Fruit fly (Drosophila melanogaster) whole organism, embryonic: ENCODE data around the gene arg.

Experiments used
- ATbp ChIP-seq: fragments of 200-800 bp; sonication (Bioruptor generic); optimal IDR thresholded peaks from 2 replicates; lab custom pipeline; 2017; ENCODE audit warnings: missing biosample characterization, mild to moderate bottlenecking, missing genetic modification characterization, missing genetic modification reagents
- BtbVII ChIP-seq: fragments of 200-800 bp; sonication (Bioruptor generic); optimal IDR thresholded peaks from 3 replicates; lab custom pipeline; 2017; ENCODE audit warnings: missing biosample characterization, mild to moderate bottlenecking, missing genetic modification characterization
- CG12659 ChIP-seq: fragments of 200-800 bp; sonication (Bioruptor generic); optimal IDR thresholded peaks from 3 replicates; lab custom pipeline; 2017; ENCODE audit warnings: mild to moderate bottlenecking, missing biosample characterization, missing genetic modification reagents, missing genetic modification characterization
- CG12744 ChIP-seq: fragments of 200-800 bp; sonication (Bioruptor generic); optimal IDR thresholded peaks from 2 replicates; lab custom pipeline; 2016; ENCODE audit warnings: missing biosample characterization, missing genetic modification characterization
- CG13296 ChIP-seq: fragments of 200-800 bp; sonication (Bioruptor generic); optimal IDR thresholded peaks from 3 replicates; lab custom pipeline; 2018; ENCODE audit warnings: missing biosample characterization, mild to moderate bottlenecking, missing genetic modification characterization
- CG17361 ChIP-seq: fragments of 200-800 bp; sonication (Bioruptor generic); IDR thresholded peaks from 3 replicates; pipeline ENCODE4 v1.3.6; 2022; ENCODE audit warnings: missing biosample characterization, missing genetic modification characterization
- CG17385 ChIP-seq: fragments of 200-800 bp; sonication (Bioruptor generic); optimal IDR thresholded peaks from 3 replicates; lab custom pipeline; 2018; ENCODE audit warnings: missing biosample characterization, mild to moderate bottlenecking, missing genetic modification characterization
- CG17568 ChIP-seq: fragments of 200-800 bp; sonication (Bioruptor generic); optimal IDR thresholded peaks from 2 replicates; lab custom pipeline; 2018; ENCODE audit warnings: missing biosample characterization, mild to moderate bottlenecking, missing genetic modification characterization, moderate library complexity
- CG17829 ChIP-seq: fragments of 200-800 bp; optimal IDR thresholded peaks from 2 replicates; lab custom pipeline; 2019; ENCODE audit warnings: missing biosample characterization, mild to moderate bottlenecking, missing genetic modification characterization, moderate library complexity
- CG1792 ChIP-seq: fragments of 200-800 bp; sonication (Bioruptor generic); optimal IDR thresholded peaks from 2 replicates; lab custom pipeline; 2016; ENCODE audit warnings: missing biosample characterization, missing genetic modification characterization
- CG2116 ChIP-seq: fragments of 200-800 bp; sonication (Bioruptor generic); optimal IDR thresholded peaks from 3 replicates; lab custom pipeline; 2018; ENCODE audit warnings: missing biosample characterization, mild to moderate bottlenecking, missing genetic modification characterization
- CG3281 ChIP-seq: fragments of 200-800 bp; sonication (Bioruptor generic); optimal IDR thresholded peaks from 3 replicates; lab custom pipeline; 2017; ENCODE audit warnings: missing biosample characterization, mild to moderate bottlenecking, missing genetic modification characterization
- CG34376 ChIP-seq: fragments of 200-800 bp; sonication (Bioruptor generic); optimal IDR thresholded peaks from 2 replicates; lab custom pipeline; 2018; ENCODE audit warnings: missing biosample characterization, mild to moderate bottlenecking, missing genetic modification characterization
- CG4404 ChIP-seq: fragments of 200-800 bp; sonication (Bioruptor generic); IDR thresholded peaks from 2 replicates; pipeline ENCODE4 v1.3.6; 2022; ENCODE audit warnings: missing biosample characterization, missing genetic modification characterization
- CG7745 ChIP-seq: fragments of 200-800 bp; sonication (Bioruptor generic); optimal IDR thresholded peaks from 2 replicates; lab custom pipeline; 2018; ENCODE audit warnings: missing biosample characterization, mild to moderate bottlenecking, missing genetic modification characterization, moderate library complexity
- CG7839 ChIP-seq: fragments of 200-800 bp; sonication (Bioruptor generic); optimal IDR thresholded peaks from 3 replicates; lab custom pipeline; 2018; ENCODE audit warnings: missing biosample characterization, mild to moderate bottlenecking, missing genetic modification characterization, moderate library complexity
- CG7963 ChIP-seq: fragments of 200-800 bp; sonication (Bioruptor generic); IDR thresholded peaks from 3 replicates; pipeline ENCODE4 v1.3.6; 2022; ENCODE audit warnings: missing biosample characterization, missing genetic modification characterization; ENCODE audit not compliant: partially characterized antibody
- CG8944 ChIP-seq: fragments of 200-800 bp; sonication (Bioruptor generic); optimal IDR thresholded peaks from 3 replicates; lab custom pipeline; 2016; ENCODE audit warnings: missing biosample characterization, missing genetic modification characterization
- CG9215 ChIP-seq: fragments of 200-800 bp; sonication (Bioruptor generic); IDR thresholded peaks from 2 replicates; pipeline ENCODE4 v1.3.6; 2022; ENCODE audit warnings: missing biosample characterization, missing genetic modification characterization
- CG9817 ChIP-seq: fragments of 200-800 bp; sonication (Bioruptor generic); optimal IDR thresholded peaks from 2 replicates; lab custom pipeline; 2018; ENCODE audit warnings: missing biosample characterization, mild to moderate bottlenecking, missing genetic modification characterization, moderate library complexity
- E2f2 ChIP-seq: fragments of 200-800 bp; sonication (Bioruptor generic); IDR thresholded peaks from 2 replicates; pipeline ENCODE4 v1.3.6; 2022; ENCODE audit warnings: missing biosample characterization, missing genetic modification characterization
- Elba2 ChIP-seq: fragments of 200-800 bp; sonication (Bioruptor generic); optimal IDR thresholded peaks from 3 replicates; lab custom pipeline; 2016; ENCODE audit warnings: missing biosample characterization, missing genetic modification characterization
- Hand ChIP-seq: fragments of 200-800 bp; sonication (Bioruptor generic); optimal IDR thresholded peaks from 2 replicates; lab custom pipeline; 2017; ENCODE audit warnings: mild to moderate bottlenecking, missing biosample characterization, missing genetic modification reagents, missing genetic modification characterization
- Hr3 ChIP-seq: fragments of 200-800 bp; sonication (Bioruptor generic); optimal IDR thresholded peaks from 3 replicates; lab custom pipeline; 2016; ENCODE audit warnings: missing biosample characterization, missing genetic modification characterization
- Meics ChIP-seq: fragments of 200-800 bp; sonication (Bioruptor generic); optimal IDR thresholded peaks from 2 replicates; lab custom pipeline; 2017; ENCODE audit warnings: missing biosample characterization, mild to moderate bottlenecking, missing genetic modification characterization
- Pdp1 ChIP-seq, 2 experiments: fragments of 200-800 bp; sonication (Bioruptor generic); optimal IDR thresholded peaks; 3 replicates each; lab custom pipeline; 2016; ENCODE audit warnings: missing biosample characterization in 2 of 2, missing genetic modification characterization in 2 of 2, mild to moderate bottlenecking in 1 of 2, moderate library complexity in 1 of 2
- Sry-β ChIP-seq: fragments of 200-800 bp; sonication (Bioruptor generic); optimal IDR thresholded peaks from 2 replicates; lab custom pipeline; 2018; ENCODE audit warnings: missing biosample characterization, mild to moderate bottlenecking, missing genetic modification characterization, moderate library complexity
- Stat92E ChIP-seq, 3 experiments: fragments of >200 bp in 2 of 3; fragments of 200-800 bp in 1 of 3; sonication (Bioruptor generic) in 1 of 3; optimal IDR thresholded peaks; 2 replicates each; lab custom pipeline; 2017 to 2019; ENCODE audit warnings: missing biosample characterization in 3 of 3, missing genetic modification characterization in 3 of 3, mild to moderate bottlenecking in 1 of 3, moderate library complexity in 1 of 3
- TFAM ChIP-seq: fragments of 200-800 bp; sonication (Bioruptor generic); optimal IDR thresholded peaks from 2 replicates; lab custom pipeline; 2017; ENCODE audit warnings: missing biosample characterization, missing genetic modification characterization, inconsistent platforms
- Taf1 ChIP-seq: fragments of 200-800 bp; sonication (Bioruptor generic); IDR thresholded peaks from 2 replicates; pipeline ENCODE4 v1.3.6; 2022; ENCODE audit warnings: missing biosample characterization, missing genetic modification characterization
- Usf ChIP-seq: fragments of 200-800 bp; sonication (Bioruptor generic); optimal IDR thresholded peaks from 2 replicates; lab custom pipeline; 2017; ENCODE audit warnings: missing genotype, missing biosample characterization, missing genetic modification characterization
- bab2 ChIP-seq: fragments of 200-800 bp; sonication (Bioruptor generic); optimal IDR thresholded peaks from 2 replicates; lab custom pipeline; 2016; ENCODE audit warnings: missing biosample characterization, missing genetic modification characterization
- bcd ChIP-seq: fragments of 200-800 bp; sonication (Bioruptor generic); optimal IDR thresholded peaks from 2 replicates; lab custom pipeline; 2017; ENCODE audit warnings: missing biosample characterization, mild to moderate bottlenecking, missing genetic modification characterization
- cad ChIP-seq: fragments of >200 bp; optimal IDR thresholded peaks from 2 replicates; lab custom pipeline; 2017; ENCODE audit warnings: missing biosample characterization, missing genetic modification characterization
- cato ChIP-seq: fragments of 200-800 bp; sonication (Bioruptor generic); optimal IDR thresholded peaks from 2 replicates; lab custom pipeline; 2016; ENCODE audit warnings: missing biosample characterization, missing genetic modification characterization, borderline replicate concordance
- chinmo ChIP-seq: fragments of 200-800 bp; sonication (Bioruptor generic); IDR thresholded peaks from 4 replicates; pipeline ENCODE4 v1.3.6; 2022; ENCODE audit warnings: missing biosample characterization, missing genetic modification characterization; ENCODE audit not compliant: partially characterized antibody
- chn ChIP-seq: fragments of 200-800 bp; sonication (Bioruptor generic); optimal IDR thresholded peaks from 2 replicates; lab custom pipeline; 2016; ENCODE audit warnings: missing biosample characterization, missing genetic modification characterization
- crol ChIP-seq: fragments of 200-800 bp; sonication (Bioruptor generic); IDR thresholded peaks from 2 replicates; pipeline ENCODE4 v1.3.6; 2022; ENCODE audit warnings: missing biosample characterization, missing genetic modification characterization
- da ChIP-seq: fragments of 200-800 bp; sonication (Bioruptor generic); optimal IDR thresholded peaks from 2 replicates; lab custom pipeline; 2016; ENCODE audit warnings: missing biosample characterization, missing genetic modification characterization
- disco-r ChIP-seq: fragments of 200-800 bp; sonication (Bioruptor generic); optimal IDR thresholded peaks from 2 replicates; lab custom pipeline; 2016; ENCODE audit warnings: missing biosample characterization, missing genetic modification characterization
- eve ChIP-seq, 2 experiments: fragments of >200 bp; optimal IDR thresholded peaks; 2 replicates each; lab custom pipeline; 2017; ENCODE audit warnings: missing biosample characterization in 2 of 2, missing genetic modification characterization in 2 of 2
- fd96Cb ChIP-seq: fragments of 200-800 bp; sonication (Bioruptor generic); optimal IDR thresholded peaks from 2 replicates; lab custom pipeline; 2018; ENCODE audit warnings: missing biosample characterization, mild to moderate bottlenecking, missing genetic modification characterization, moderate library complexity
- gsb-n ChIP-seq: fragments of 200-800 bp; sonication (Bioruptor generic); optimal IDR thresholded peaks from 3 replicates; lab custom pipeline; 2018; ENCODE audit warnings: missing biosample characterization, mild to moderate bottlenecking, missing genetic modification characterization
- jing ChIP-seq: fragments of 200-800 bp; sonication (Bioruptor generic); optimal IDR thresholded peaks from 2 replicates; lab custom pipeline; 2018; ENCODE audit warnings: missing biosample characterization, mild to moderate bottlenecking, missing genetic modification characterization
- lbe ChIP-seq: fragments of 200-800 bp; sonication (Bioruptor generic); optimal IDR thresholded peaks from 2 replicates; lab custom pipeline; 2016; ENCODE audit warnings: missing biosample characterization, mild to moderate bottlenecking, missing genetic modification characterization
- otp ChIP-seq: fragments of 200-800 bp; sonication (Bioruptor generic); IDR thresholded peaks from 3 replicates; pipeline ENCODE4, ENCODE4 v1.3.6; 2022; ENCODE audit warnings: missing biosample characterization, missing genetic modification characterization
- tgo ChIP-seq: fragments of 200-800 bp; sonication (Bioruptor generic); IDR thresholded peaks from 3 replicates; pipeline ENCODE4 v1.3.6; 2022; ENCODE audit warnings: missing biosample characterization, missing genetic modification characterization
- tin ChIP-seq: fragments of 200-800 bp; sonication (Bioruptor generic); optimal IDR thresholded peaks from 3 replicates; lab custom pipeline; 2016; ENCODE audit warnings: missing biosample characterization, missing genetic modification characterization
- wdn ChIP-seq: fragments of 200-800 bp; sonication (Bioruptor generic); IDR thresholded peaks from 2 replicates; pipeline ENCODE4 v1.3.6; 2022; ENCODE audit warnings: missing biosample characterization, missing genetic modification characterization

Gene arg

dm6 chrX:493445-494190 lies 15.6 kb upstream of the arg start, which contains the start of gene CG17896 (continued):
- TF ChIP-seq lbe (GFP tag; lab: Kevin White, UChicago) (peak; percentile 97), chinmo (0 out of 4 replicates have a peak, but pooled peaks have one; percentile 62), tin (peak; percentile 96), CG9215 (GFP tag; lab: Robert Waterston, UW) (peak; percentile 98), CG3281 (GFP tag; lab: Kevin White, UChicago) (peak; percentile 98), fd96Cb (tag; lab: Kevin White, UChicago) (peak; percentile 95), CG17385 (peak; percentile 95), CG13296 (GFP tag; lab: Kevin White, UChicago) (peak; percentile 97), Stat92E (GFP tag; optimal IDR thresholded peaks at IDR 0.05; lab: Kevin White, UChicago) (peak in 1 of 3 experiments; percentile 13), TFAM (GFP tag; lab: Kevin White, UChicago) (peak; percentile 76), CG7745 (peak; percentile 7), CG7963 (no peak), da (GFP tag; lab: Kevin White, UChicago) (peak; percentile 97), CG17568 (GFP tag; lab: Kevin White, UChicago) (no peak), E2f2 (GFP tag; lab: Robert Waterston, UW) (peak; percentile 80), CG12744 (peak; percentile 97), CG17829 (tag; lab: Kevin White, UChicago) (peak; percentile 94), otp (GFP tag; lab: Robert Waterston, UW) (peak; percentile 96), Taf1 (peak; percentile 99), tgo (GFP tag; lab: Robert Waterston, UW) (peak; percentile 98), CG1792 (peak; percentile 98), disco-r (GFP tag; lab: Kevin White, UChicago) (peak; percentile 97), Hr3 (peak; percentile 97), Meics (peak; percentile 98), Sry-β (GFP tag; lab: Kevin White, UChicago) (no peak), crol (no peak), BtbVII (GFP tag; lab: Kevin White, UChicago) (peak; percentile 97), Usf (GFP tag; lab: Kevin White, UChicago) (peak; percentile 97), gsb-n (tag; lab: Kevin White, UChicago) (peak; percentile 88), wdn (GFP tag; lab: Robert Waterston, UW) (peak; percentile 99), CG34376 (GFP tag; lab: Kevin White, UChicago) (peak; percentile 91), CG8944 (GFP tag; lab: Kevin White, UChicago) (peak; percentile 98), CG4404 (peak; percentile 95), Pdp1 (GFP tag; optimal IDR thresholded peaks at IDR 0.05; lab: Kevin White, UChicago) (peak; percentile 97 to 99), CG2116 (GFP tag; lab: Kevin White, UChicago) (peak; percentile 75), cato (GFP tag; lab: Kevin White, UChicago) (peak; percentile 89), CG9817 (tag; lab: Kevin White, UChicago) (peak; percentile 98), ATbp (GFP tag; lab: Kevin White, UChicago) (peak; percentile 95), CG7839 (tag; lab: Kevin White, UChicago) (peak; percentile 99), bab2 (GFP tag; lab: Kevin White, UChicago) (peak; percentile 99), eve (GFP tag; optimal IDR thresholded peaks at IDR 0.05; lab: Kevin White, UChicago) (no peak), bcd (GFP tag; lab: Kevin White, UChicago) (peak; percentile 98), chn (peak; percentile 97), Hand (peak; percentile 95), CG17361 (GFP tag; lab: Robert Waterston, UW) (peak; percentile 97), jing (GFP tag; lab: Kevin White, UChicago) (peak; percentile 95), cad (no peak), CG12659 (GFP tag; lab: Kevin White, UChicago) (peak; percentile 98), Elba2 (GFP tag; lab: Kevin White, UChicago) (peak; percentile 8)
